Fruit fly (Drosophila melanogaster): ENCODE measurements around the gene Fhos.

- TF ChIP-seq CTCF (optimal IDR thresholded peaks at IDR 0.05) (no peak), CG8478 (optimal IDR thresholded peaks at IDR 0.05) (no peak)
Observed at dm6 chr3L:8798539-8798938, 45.1 kb downstream of the Fhos start.

Data from S2 (cell line).